Worm (Caenorhabditis elegans) whole organism, L3 larva: ENCODE data around the gene C40H5.2.

Experiments
- ZK546.5 ChIP-seq: sonication (generic microtip); optimal IDR thresholded peaks from 2 replicates; lab custom pipeline; 2017; ENCODE audit warnings: missing biosample characterization, missing genetic modification characterization
- ama-1 ChIP-seq: fragments of 150-350 bp; optimal IDR thresholded peaks from 2 replicates; lab custom pipeline; 2018
- ceh-9 ChIP-seq: sonication (generic microtip); optimal IDR thresholded peaks from 2 replicates; lab custom pipeline; 2018; ENCODE audit warnings: missing biosample characterization, missing genetic modification characterization
- egl-27 ChIP-seq: sonication (generic microtip); optimal IDR thresholded peaks from 4 replicates; lab custom pipeline; 2017; ENCODE audit warnings: missing biosample characterization, missing genetic modification reagents, missing genetic modification characterization
- elt-1 ChIP-seq: fragments of 150-350 bp; optimal IDR thresholded peaks from 2 replicates; lab custom pipeline; 2014; ENCODE audit warnings: missing biosample characterization, missing genetic modification characterization
- fos-1 ChIP-seq: fragments of 150-350 bp; optimal IDR thresholded peaks from 2 replicates; lab custom pipeline; 2014; ENCODE audit warnings: missing biosample characterization, missing genetic modification characterization
- nhr-237 ChIP-seq: fragments of 150-350 bp; optimal IDR thresholded peaks from 2 replicates; lab custom pipeline; 2014; ENCODE audit warnings: missing biosample characterization, missing genetic modification characterization
- nhr-25 ChIP-seq: sonication (generic microtip); optimal IDR thresholded peaks from 2 replicates; lab custom pipeline; 2017; ENCODE audit warnings: missing biosample characterization, missing genetic modification characterization
- nhr-28 ChIP-seq: fragments of 150-350 bp; optimal IDR thresholded peaks from 2 replicates; lab custom pipeline; 2014; ENCODE audit warnings: missing biosample characterization, missing genetic modification characterization
- nhr-77 ChIP-seq: fragments of 150-350 bp; optimal IDR thresholded peaks from 2 replicates; lab custom pipeline; 2014; ENCODE audit warnings: missing biosample characterization, missing genetic modification characterization
- skn-1 ChIP-seq: fragments of 150-350 bp; optimal IDR thresholded peaks from 2 replicates; lab custom pipeline; 2014; ENCODE audit warnings: missing biosample characterization, missing genetic modification characterization
- snpc-4 ChIP-seq: fragments of 150-350 bp; optimal IDR thresholded peaks from 2 replicates; lab custom pipeline; 2014; ENCODE audit warnings: missing biosample characterization, missing genetic modification characterization
- zag-1 ChIP-seq: fragments of 150-350 bp; optimal IDR thresholded peaks from 2 replicates; lab custom pipeline; 2014; ENCODE audit warnings: missing biosample characterization, missing genetic modification characterization

DNA sequence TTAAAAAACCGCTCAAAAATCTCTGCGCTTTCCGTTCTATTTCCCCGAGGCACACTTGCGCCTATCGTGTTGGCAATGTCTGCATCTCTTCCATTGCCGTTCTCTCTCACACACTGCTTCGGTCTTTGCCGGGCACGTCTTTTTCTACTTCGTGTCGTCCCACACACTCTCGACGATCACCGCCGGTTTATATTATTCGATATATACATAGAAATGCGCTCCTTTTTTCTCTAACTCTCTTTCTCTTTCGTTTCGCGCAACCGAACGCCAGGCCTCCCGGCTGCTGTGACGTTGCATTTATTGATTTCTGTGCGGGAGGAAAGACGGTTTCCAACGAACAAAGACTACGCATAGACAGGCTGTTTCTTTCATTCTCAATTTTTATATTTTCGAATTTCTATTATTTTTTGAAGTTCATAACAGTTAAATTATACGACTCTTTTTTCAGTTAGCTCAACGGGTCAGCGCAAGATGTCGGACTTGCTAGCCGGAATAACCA is 52.2 kb downstream of the C40H5.2 start, which contains the start of gene rsd-3:
- TF ChIP-seq nhr-77 (tag; lab: Kevin White, UChicago) (no peak), ama-1 (lab: Kevin White, UChicago) (no peak), skn-1 (peak; percentile 31), nhr-237 (tag; lab: Kevin White, UChicago) (no peak), nhr-28 (tag; lab: Kevin White, UChicago) (no peak), snpc-4 (tag; lab: Kevin White, UChicago) (peak; percentile 15), nhr-25 (peak; percentile 53), elt-1 (tag; lab: Kevin White, UChicago) (no peak), fos-1 (tag; lab: Kevin White, UChicago) (no peak), ZK546.5 (no peak), ceh-9 (no peak), zag-1 (tag; lab: Kevin White, UChicago) (no peak), egl-27 (tag; lab: Kevin White, UChicago) (no peak)
